Worm (Caenorhabditis elegans): ENCODE measurements around the gene dep-1.
A peak's percentile ranks its signal among the peaks of the same experiment; 100 is the strongest.

The dep-1 gene

DNA sequence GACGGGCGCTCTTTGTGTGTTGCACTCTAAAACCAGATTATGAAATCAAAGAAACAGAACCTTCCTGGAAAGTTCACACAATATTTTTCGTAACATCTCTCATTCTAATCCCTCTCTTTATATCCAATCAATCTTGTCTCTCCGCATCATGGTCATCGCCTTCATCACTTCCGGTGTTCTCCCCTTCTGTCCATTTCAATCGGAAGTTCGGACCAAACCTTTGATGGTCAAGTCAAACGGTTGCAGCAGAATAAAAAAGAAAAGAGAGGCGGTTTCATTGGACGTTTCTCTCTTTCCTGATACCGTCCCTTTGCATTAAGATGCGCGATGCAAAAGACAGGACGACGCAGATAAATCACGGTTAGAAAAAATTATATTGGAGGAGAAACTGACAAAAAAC, 13.4 kb upstream of the dep-1 start (continued):
- TF ChIP-seq nhr-85 (tag) (peak; percentile 52), mef-2 (tag; optimal IDR thresholded peaks at IDR 0.05) (no peak), ces-1 (GFP tag; optimal IDR thresholded peaks at IDR 0.05) (no peak), ceh-82 (tag; optimal IDR thresholded peaks at IDR 0.05) (no peak), sptf-1 (tag; optimal IDR thresholded peaks at IDR 0.05) (no peak), efl-3 (GFP tag; optimal IDR thresholded peaks at IDR 0.05) (no peak), pax-3 (tag; optimal IDR thresholded peaks at IDR 0.05) (no peak), hlh-17 (GFP tag; optimal IDR thresholded peaks at IDR 0.05; ENCODE audit: borderline replicate concordance) (no peak), lin-13 (GFP tag; optimal IDR thresholded peaks at IDR 0.05) (no peak), fos-1 (tag; optimal IDR thresholded peaks at IDR 0.05) (no peak)

ce11 chrII:9031891-9032290, 12.3 kb upstream of the dep-1 start:
- TF ChIP-seq lin-15B (tag; optimal IDR thresholded peaks at IDR 0.05) (no peak), grh-1 (GFP tag; IDR thresholded peaks at IDR 0.05) (peak; percentile 45), unc-130 (tag; optimal IDR thresholded peaks at IDR 0.05) (peak; percentile 18), nhr-90 (tag; optimal IDR thresholded peaks at IDR 0.05; ENCODE audit: poor library complexity) (peak; percentile 41), elt-3 (tag; optimal IDR thresholded peaks at IDR 0.05) (peak in 4 of 6 experiments; percentile 55 to 94 (median 69)), blmp-1 (tag; optimal IDR thresholded peaks at IDR 0.05) (peak; percentile 93), mdl-1 (tag; optimal IDR thresholded peaks at IDR 0.05) (peak in 1 of 2 experiments; percentile 15), snu-23 (GFP tag; optimal IDR thresholded peaks at IDR 0.05) (peak; percentile 56), C34B4.2 (tag; optimal IDR thresholded peaks at IDR 0.05) (no peak), lsy-2 (tag; optimal IDR thresholded peaks at IDR 0.05) (peak in 1 of 2 experiments; percentile 31), nhr-71 (tag; optimal IDR thresholded peaks at IDR 0.05) (peak; percentile 61), ceh-8 (GFP tag; optimal IDR thresholded peaks at IDR 0.05) (no peak), nhr-85 (tag) (peak; percentile 91), lin-14 (GFP tag; optimal IDR thresholded peaks at IDR 0.05) (peak; percentile 65), zip-4 (GFP tag; optimal IDR thresholded peaks at IDR 0.05) (no peak), pag-3 (tag; optimal IDR thresholded peaks at IDR 0.05; ENCODE audit: borderline replicate concordance, insufficient read depth) (no peak), lir-3 (tag; optimal IDR thresholded peaks at IDR 0.05; ENCODE audit: poor library complexity) (no peak), nhr-20 (tag; optimal IDR thresholded peaks at IDR 0.05) (peak; percentile 63)

ce11 chrII:9029218-9029672, 9.6 kb upstream of the dep-1 start, which contains the start of gene F37B12.1:
Gene F37B12.1 (minus strand): TSS chrII:9029268.
- peak in 1 of 6 experiments; percentile 14 for TF ChIP-seq elt-3 (tag; optimal IDR thresholded peaks at IDR 0.05)
- TF ChIP-seq blmp-1 (tag; optimal IDR thresholded peaks at IDR 0.05), result peak; percentile 7
- no peak for TF ChIP-seq efl-1 (optimal IDR thresholded peaks at IDR 0.05)
- no peak for TF ChIP-seq efl-1 (GFP tag; optimal IDR thresholded peaks at IDR 0.05 in 1 of 2)
- TF ChIP-seq egl-27 (tag; optimal IDR thresholded peaks at IDR 0.05), result no peak
- TF ChIP-seq nhr-12 (tag; optimal IDR thresholded peaks at IDR 0.05), result no peak
- no peak for TF ChIP-seq nhr-84 (tag; optimal IDR thresholded peaks at IDR 0.05)

DNA sequence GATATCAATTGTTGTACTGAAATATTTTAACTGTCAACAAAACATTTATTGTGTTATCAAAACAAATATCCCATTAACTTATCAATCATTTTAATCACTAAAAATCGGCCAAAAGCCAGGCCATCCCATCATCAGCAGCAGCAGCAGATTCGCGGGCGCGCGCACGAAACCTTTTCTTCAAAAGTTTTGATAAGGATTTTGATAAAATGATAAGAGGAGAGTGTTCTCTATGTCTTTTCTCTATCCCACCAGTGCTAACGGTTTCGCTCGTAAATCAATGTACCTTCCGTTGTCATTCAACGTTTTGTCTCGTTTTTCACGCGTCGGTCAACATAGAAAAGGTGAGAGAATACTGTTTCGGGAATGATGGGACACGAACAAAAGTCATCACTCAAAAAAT, 8.5 kb upstream of the dep-1 start:
- TF ChIP-seq zip-4 (GFP tag; optimal IDR thresholded peaks at IDR 0.05) (no peak), lsy-2 (tag; optimal IDR thresholded peaks at IDR 0.05) (no peak), hpl-2 (GFP tag; optimal IDR thresholded peaks at IDR 0.05) (no peak), ceh-8 (GFP tag; optimal IDR thresholded peaks at IDR 0.05) (no peak), tbx-2 (tag; optimal IDR thresholded peaks at IDR 0.05) (no peak), ceh-88 (GFP tag; IDR thresholded peaks at IDR 0.05) (no peak), efl-3 (GFP tag; optimal IDR thresholded peaks at IDR 0.05) (no peak), lir-3 (tag; optimal IDR thresholded peaks at IDR 0.05; ENCODE audit: poor library complexity) (no peak), mef-2 (tag; optimal IDR thresholded peaks at IDR 0.05) (no peak), nhr-20 (tag; optimal IDR thresholded peaks at IDR 0.05) (peak; percentile 36), nhr-19 (GFP tag; conservative IDR thresholded peaks at IDR 0.05) (0 out of 2 replicates have a peak, but pooled peaks have one; percentile 32), alr-1 (tag; optimal IDR thresholded peaks at IDR 0.05; ENCODE audit: borderline replicate concordance) (no peak), unc-86 (tag; optimal IDR thresholded peaks at IDR 0.05) (no peak), ama-1 (optimal IDR thresholded peaks at IDR 0.05) (no peak), F16B12.6 (tag; optimal IDR thresholded peaks at IDR 0.05) (no peak), snu-23 (GFP tag; optimal IDR thresholded peaks at IDR 0.05) (peak; percentile 11), aly-2 (tag; optimal IDR thresholded peaks at IDR 0.05) (no peak), elt-3 (tag; optimal IDR thresholded peaks at IDR 0.05) (peak; percentile 22 to 98 (median 56)), hlh-17 (GFP tag; optimal IDR thresholded peaks at IDR 0.05; ENCODE audit: borderline replicate concordance) (no peak), ceh-90 (tag; optimal IDR thresholded peaks at IDR 0.05) (no peak), fkh-10 (GFP tag; optimal IDR thresholded peaks at IDR 0.05) (no peak), lin-13 (GFP tag; optimal IDR thresholded peaks at IDR 0.05) (no peak), sup-37 (GFP tag; optimal IDR thresholded peaks at IDR 0.05) (no peak), dsc-1 (tag; optimal IDR thresholded peaks at IDR 0.05) (no peak), nhr-76 (tag; optimal IDR thresholded peaks at IDR 0.05) (no peak)

Measured in whole organism, L1 larva.